Worm (Caenorhabditis elegans): ENCODE measurements around the gene mua-3.
A peak's percentile ranks its signal among the peaks of the same experiment; 100 is the strongest.

Gene mua-3

ce11 chrIII:10216585-10217278, 56.2 kb downstream of the mua-3 start, which contains the start of gene cts-1 (continued):
- TF ChIP-seq snpc-1.2 (GFP tag; IDR thresholded peaks at IDR 0.05) (no peak), dpl-1 (GFP tag; optimal IDR thresholded peaks at IDR 0.05) (peak; percentile 61), zip-2 (tag; optimal IDR thresholded peaks at IDR 0.05) (peak; percentile 30), nhr-77 (tag; optimal IDR thresholded peaks at IDR 0.05) (peak; percentile 86), dmd-6 (GFP tag; IDR thresholded peaks at IDR 0.05) (no peak), sdz-12 (GFP tag; optimal IDR thresholded peaks at IDR 0.05) (no peak), lir-3 (tag; optimal IDR thresholded peaks at IDR 0.05) (no peak), hlh-30 (tag; optimal IDR thresholded peaks at IDR 0.05; ENCODE audit: insufficient read depth) (peak; percentile 92), attf-4 (tag; optimal IDR thresholded peaks at IDR 0.05) (no peak), ztf-7 (tag; optimal IDR thresholded peaks at IDR 0.05) (peak; percentile 34), daf-16 (GFP tag; optimal IDR thresholded peaks at IDR 0.05) (peak in 1 of 2 experiments; percentile 46), daf-16 (tag; optimal IDR thresholded peaks at IDR 0.05) (peak; percentile 98), jun-1 (tag; optimal IDR thresholded peaks at IDR 0.05) (peak; percentile 10), ztf-11 (tag; optimal IDR thresholded peaks at IDR 0.05) (no peak), nhr-28 (tag; optimal IDR thresholded peaks at IDR 0.05) (peak; percentile 97), nhr-237 (tag; optimal IDR thresholded peaks at IDR 0.05) (no peak), lsy-2 (tag; optimal IDR thresholded peaks at IDR 0.05) (peak; percentile 72 to 92), ama-1 (optimal IDR thresholded peaks at IDR 0.05) (peak; percentile 68), mdl-1 (tag; optimal IDR thresholded peaks at IDR 0.05) (peak in 1 of 2 experiments; percentile 94), nhr-10 (tag; optimal IDR thresholded peaks at IDR 0.05) (peak; percentile 68), fos-1 (tag; optimal IDR thresholded peaks at IDR 0.05) (no peak), spr-1 (tag; optimal IDR thresholded peaks at IDR 0.05) (peak; percentile 38), aha-1 (tag) (peak; percentile 96), zfp-3 (GFP tag; conservative IDR thresholded peaks at IDR 0.05) (no peak), lin-13 (GFP tag; optimal IDR thresholded peaks at IDR 0.05) (peak; percentile 37), nhr-11 (tag; optimal IDR thresholded peaks at IDR 0.05) (peak; percentile 74), F49E8.2 (tag; optimal IDR thresholded peaks at IDR 0.05; ENCODE audit: borderline replicate concordance) (no peak)

ce11 chrIII:10218587-10218986, 58.1 kb downstream of the mua-3 start, which contains the start of the genes rde-4 and cox-14:
rde-4 (minus strand) TSS chrIII:10218646.
cox-14 (plus strand) TSS chrIII:10218942.
- TF ChIP-seq ceh-32 (tag; optimal IDR thresholded peaks at IDR 0.05; ENCODE audit: poor library complexity) = no peak
- no peak for TF ChIP-seq egl-43 (GFP tag; IDR thresholded peaks at IDR 0.05)
- TF ChIP-seq fkh-10 (GFP tag; optimal IDR thresholded peaks at IDR 0.05) = peak; percentile 23
- TF ChIP-seq skn-1 (tag; optimal IDR thresholded peaks at IDR 0.05) = no peak
- TF ChIP-seq mep-1 (tag; optimal IDR thresholded peaks at IDR 0.05) = peak; percentile 89
- TF ChIP-seq unc-39 (tag; optimal IDR thresholded peaks at IDR 0.05) = no peak
- TF ChIP-seq madf-9 (GFP tag; conservative IDR thresholded peaks at IDR 0.05) = no peak
- no peak for TF ChIP-seq F26F4.8 (GFP tag; conservative IDR thresholded peaks at IDR 0.05)
- no peak for TF ChIP-seq zfp-3 (GFP tag; conservative IDR thresholded peaks at IDR 0.05)
- peak; percentile 56 for TF ChIP-seq unc-130 (GFP tag; optimal IDR thresholded peaks at IDR 0.05)
- TF ChIP-seq lin-1 (GFP tag; IDR thresholded peaks at IDR 0.05) = no peak
- no peak for TF ChIP-seq sdz-12 (GFP tag; optimal IDR thresholded peaks at IDR 0.05)
- no peak for TF ChIP-seq F44E2.7 (GFP tag; IDR thresholded peaks at IDR 0.05)
- TF ChIP-seq dmd-6 (GFP tag; IDR thresholded peaks at IDR 0.05) = no peak
- TF ChIP-seq lsy-2 (tag; optimal IDR thresholded peaks at IDR 0.05) = peak; percentile 96 to 100
- no peak for TF ChIP-seq ceh-62 (tag; optimal IDR thresholded peaks at IDR 0.05)
- no peak for TF ChIP-seq nhr-42 (GFP tag; IDR thresholded peaks at IDR 0.05)
- no peak for TF ChIP-seq lin-29 (GFP tag; IDR thresholded peaks at IDR 0.05)
- no peak for TF ChIP-seq mdt-29 (GFP tag; IDR thresholded peaks at IDR 0.05)
- no peak for TF ChIP-seq nhr-10 (tag; optimal IDR thresholded peaks at IDR 0.05)
- peak; percentile 84 for TF ChIP-seq nhr-6 (tag; optimal IDR thresholded peaks at IDR 0.05)
- TF ChIP-seq snpc-4 (tag; optimal IDR thresholded peaks at IDR 0.05) = no peak
- peak; percentile 68 for TF ChIP-seq lin-13 (GFP tag; optimal IDR thresholded peaks at IDR 0.05)
- TF ChIP-seq pqm-1 (tag; optimal IDR thresholded peaks at IDR 0.05) = no peak
- TF ChIP-seq fos-1 (tag; optimal IDR thresholded peaks at IDR 0.05) = no peak
- no peak for TF ChIP-seq daf-19 (GFP tag; conservative IDR thresholded peaks at IDR 0.05)
- no peak for TF ChIP-seq php-3 (GFP tag; IDR thresholded peaks at IDR 0.05)
- TF ChIP-seq spr-3 (GFP tag; optimal IDR thresholded peaks at IDR 0.05) = no peak
- TF ChIP-seq nhr-76 (tag; optimal IDR thresholded peaks at IDR 0.05) = no peak
- TF ChIP-seq snpc-1.2 (GFP tag; IDR thresholded peaks at IDR 0.05) = no peak
- TF ChIP-seq ceh-28 (tag; optimal IDR thresholded peaks at IDR 0.05) = no peak
- no peak for TF ChIP-seq Y5F2A.4 (GFP tag; optimal IDR thresholded peaks at IDR 0.05)
- TF ChIP-seq saeg-2 (GFP tag; IDR thresholded peaks at IDR 0.05) = no peak
